Fruit fly (Drosophila melanogaster): ENCODE data around the gene CG31624.

Gene CG31624

DNA sequence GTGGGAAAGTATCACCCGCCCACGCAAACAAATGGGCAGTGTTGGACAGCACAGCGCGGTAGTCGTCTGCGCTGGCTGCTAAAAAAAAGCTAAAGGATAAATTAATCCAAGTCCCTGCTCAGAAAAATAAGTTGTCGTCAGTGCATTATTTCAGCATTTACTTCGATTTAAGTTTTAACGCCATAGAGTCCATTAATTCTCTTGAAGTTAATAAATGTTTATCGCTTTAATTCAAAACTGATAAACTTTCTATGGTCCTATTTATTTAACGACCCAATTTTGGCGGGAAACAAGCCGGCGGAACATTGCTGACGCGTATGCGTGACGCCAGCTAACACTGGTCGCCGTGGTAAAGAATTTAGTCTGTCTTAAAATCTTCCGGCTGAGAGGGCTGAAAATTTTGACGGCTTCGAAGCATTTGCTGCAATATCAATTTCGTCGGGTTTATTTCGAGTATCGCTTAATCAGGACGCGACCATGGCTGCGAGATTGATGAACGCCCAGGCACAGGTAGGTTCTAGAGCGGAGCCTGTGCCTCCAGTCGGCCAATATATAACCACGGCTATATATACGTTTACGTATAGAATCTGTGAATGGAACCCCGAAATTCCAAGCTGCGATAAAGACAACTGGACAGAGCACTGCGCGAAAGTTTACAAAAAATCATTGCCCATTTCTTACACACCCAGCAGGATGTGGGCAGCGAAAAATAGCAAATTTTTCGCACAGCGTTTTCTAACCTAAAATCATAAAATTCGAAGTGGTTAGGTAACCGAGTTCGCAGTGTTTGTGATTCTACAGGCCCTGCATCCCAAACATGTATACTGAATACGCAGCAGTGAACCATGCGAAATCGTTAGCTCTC is 31.6 kb downstream of the CG31624 start, which contains the start of the genes mAcon1, CG43345 and CG43346 (continued):
- TF ChIP-seq CG10669 (GFP tag; optimal IDR thresholded peaks at IDR 0.05): no peak
- TF ChIP-seq topi (GFP tag; optimal IDR thresholded peaks at IDR 0.05): peak; percentile 87
- no peak for TF ChIP-seq CG3919 (GFP tag; optimal IDR thresholded peaks at IDR 0.05)
- peak; percentile 83 for TF ChIP-seq Hr39 (GFP tag; optimal IDR thresholded peaks at IDR 0.05)
- peak; percentile 69 for TF ChIP-seq CG11762 (GFP tag; optimal IDR thresholded peaks at IDR 0.05; ENCODE audit: insufficient read depth)
- no peak for TF ChIP-seq CG32006 (GFP tag; optimal IDR thresholded peaks at IDR 0.05)
- TF ChIP-seq svp (GFP tag): no peak
- no peak for TF ChIP-seq pdm3 (GFP tag; optimal IDR thresholded peaks at IDR 0.05)
- peak; percentile 90 for TF ChIP-seq lz (GFP tag; optimal IDR thresholded peaks at IDR 0.05)
- no peak for TF ChIP-seq Blimp-1 (GFP tag; optimal IDR thresholded peaks at IDR 0.05)
- TF ChIP-seq salr (GFP tag; optimal IDR thresholded peaks at IDR 0.05): peak; percentile 57 to 66
- peak; percentile 89 for TF ChIP-seq fkh (GFP tag; optimal IDR thresholded peaks at IDR 0.05)
- TF ChIP-seq spab (GFP tag; optimal IDR thresholded peaks at IDR 0.05): no peak
- TF ChIP-seq CG10631 (GFP tag; optimal IDR thresholded peaks at IDR 0.05): peak; percentile 80
- TF ChIP-seq CG8632 (GFP tag; optimal IDR thresholded peaks at IDR 0.05): peak; percentile 66
- TF ChIP-seq CG11902 (GFP tag; optimal IDR thresholded peaks at IDR 0.05): peak; percentile 77
- TF ChIP-seq Met (GFP tag; optimal IDR thresholded peaks at IDR 0.05): no peak
- peak; percentile 76 for TF ChIP-seq CG8319 (GFP tag; optimal IDR thresholded peaks at IDR 0.05)
- peak; percentile 83 for TF ChIP-seq Eip75B (GFP tag; optimal IDR thresholded peaks at IDR 0.05)
- peak; percentile 80 for TF ChIP-seq vri (GFP tag; optimal IDR thresholded peaks at IDR 0.05)
- peak; percentile 47 for TF ChIP-seq fd85E (GFP tag; optimal IDR thresholded peaks at IDR 0.05)
- TF ChIP-seq acj6 (GFP tag; optimal IDR thresholded peaks at IDR 0.05): peak; percentile 82
- TF ChIP-seq CG8119 (GFP tag; IDR thresholded peaks at IDR 0.05): peak; percentile 65; the same call in 2 of the 3 replicates
- TF ChIP-seq Eip78C (GFP tag): peak; percentile 93
- peak; percentile 89 for TF ChIP-seq esn (GFP tag; optimal IDR thresholded peaks at IDR 0.05)
- no peak for TF ChIP-seq Sox102F (GFP tag; optimal IDR thresholded peaks at IDR 0.05)
- TF ChIP-seq CG6163 (GFP tag; IDR thresholded peaks at IDR 0.05): peak; percentile 45; the same call in 1 of the 3 replicates
- TF ChIP-seq CG6854 (GFP tag; optimal IDR thresholded peaks at IDR 0.05): peak; percentile 60
- peak; percentile 64 for TF ChIP-seq CG1621 (tag; optimal IDR thresholded peaks at IDR 0.05)
- no peak for TF ChIP-seq net (GFP tag; optimal IDR thresholded peaks at IDR 0.05)
- TF ChIP-seq CG4318 (GFP tag; optimal IDR thresholded peaks at IDR 0.05): no peak
- TF ChIP-seq cyc (GFP tag; optimal IDR thresholded peaks at IDR 0.05): peak; percentile 87
- TF ChIP-seq CG6792 (GFP tag; optimal IDR thresholded peaks at IDR 0.05): peak; percentile 79
- no peak for TF ChIP-seq CG7368 (GFP tag; optimal IDR thresholded peaks at IDR 0.05)

dm6 chr2L:21166422-21166821 is 33.8 kb downstream of the CG31624 start:
- TF ChIP-seq Eip75B (GFP tag; optimal IDR thresholded peaks at IDR 0.05): no peak
- no peak for TF ChIP-seq Met (GFP tag; optimal IDR thresholded peaks at IDR 0.05)
- TF ChIP-seq CG8319 (GFP tag; optimal IDR thresholded peaks at IDR 0.05): no peak
- TF ChIP-seq svp (GFP tag): no peak
- TF ChIP-seq CG9139 (GFP tag; optimal IDR thresholded peaks at IDR 0.05): no peak
- no peak for TF ChIP-seq CG11902 (GFP tag; optimal IDR thresholded peaks at IDR 0.05)
- no peak for TF ChIP-seq CG8119 (GFP tag; IDR thresholded peaks at IDR 0.05)
- TF ChIP-seq Sox14 (GFP tag; optimal IDR thresholded peaks at IDR 0.05): peak; percentile 12
- peak; percentile 57 for TF ChIP-seq achi (GFP tag; optimal IDR thresholded peaks at IDR 0.05)
- TF ChIP-seq CG8632 (GFP tag; optimal IDR thresholded peaks at IDR 0.05): no peak
- TF ChIP-seq lz (GFP tag; optimal IDR thresholded peaks at IDR 0.05): no peak
- TF ChIP-seq Eip93F (GFP tag; optimal IDR thresholded peaks at IDR 0.05): no peak
- no peak for TF ChIP-seq Sox15 (GFP tag; optimal IDR thresholded peaks at IDR 0.05)
- TF ChIP-seq Sox102F (GFP tag; optimal IDR thresholded peaks at IDR 0.05): no peak
- no peak for TF ChIP-seq CG32006 (GFP tag; optimal IDR thresholded peaks at IDR 0.05)
- peak; percentile 30 for TF ChIP-seq esn (GFP tag; optimal IDR thresholded peaks at IDR 0.05)
- TF ChIP-seq CG31627 (GFP tag; optimal IDR thresholded peaks at IDR 0.05): no peak
- TF ChIP-seq cyc (GFP tag; optimal IDR thresholded peaks at IDR 0.05): peak; percentile 10
- TF ChIP-seq CG6854 (GFP tag; optimal IDR thresholded peaks at IDR 0.05): no peak
- no peak for TF ChIP-seq CG6808 (GFP tag; optimal IDR thresholded peaks at IDR 0.05)
- no peak for TF ChIP-seq acj6 (GFP tag; optimal IDR thresholded peaks at IDR 0.05)
- TF ChIP-seq dsx (GFP tag; optimal IDR thresholded peaks at IDR 0.05; ENCODE audit: poor library complexity, severe bottlenecking): no peak
- no peak for TF ChIP-seq CG4318 (GFP tag; optimal IDR thresholded peaks at IDR 0.05)
- no peak for TF ChIP-seq pdm3 (GFP tag; optimal IDR thresholded peaks at IDR 0.05)
- TF ChIP-seq CG15336 (GFP tag; IDR thresholded peaks at IDR 0.05): no peak
- TF ChIP-seq fkh (GFP tag; optimal IDR thresholded peaks at IDR 0.05): no peak
- no peak for TF ChIP-seq Hr39 (GFP tag; optimal IDR thresholded peaks at IDR 0.05)
- no peak for TF ChIP-seq eg (GFP tag; IDR thresholded peaks at IDR 0.05)
- TF ChIP-seq CG11294 (GFP tag; IDR thresholded peaks at IDR 0.05): no peak
- no peak for TF ChIP-seq ss (GFP tag; optimal IDR thresholded peaks at IDR 0.05)
- TF ChIP-seq Smox (GFP tag; optimal IDR thresholded peaks at IDR 0.05): no peak
